Fruit fly (Drosophila melanogaster) Kc167 (cell line): Measurements from ENCODE around the gene GABA-B-R3.

ENCODE experiments used
- Myc ChIP-seq: fragments of >200 bp; optimal IDR thresholded peaks from 2 replicates; lab custom pipeline; 2017; ENCODE audit warnings: missing external identifiers
- Sin3A ChIP-seq: fragments of >200 bp; optimal IDR thresholded peaks from 2 replicates; lab custom pipeline; 2018; ENCODE audit warnings: missing external identifiers
- h ChIP-seq: fragments of >200 bp; optimal IDR thresholded peaks from 3 replicates; lab custom pipeline; 2018; ENCODE audit warnings: missing external identifiers
- insv ChIP-seq: fragments of >200 bp; optimal IDR thresholded peaks from 3 replicates; lab custom pipeline; 2018; ENCODE audit warnings: missing external identifiers
- psq ChIP-seq: fragments of >200 bp; optimal IDR thresholded peaks from 2 replicates; lab custom pipeline; 2017; ENCODE audit warnings: missing external identifiers
- ttk ChIP-seq: sonication (Bioruptor generic); optimal IDR thresholded peaks from 2 replicates; lab custom pipeline; 2017; ENCODE audit warnings: missing external identifiers

DNA sequence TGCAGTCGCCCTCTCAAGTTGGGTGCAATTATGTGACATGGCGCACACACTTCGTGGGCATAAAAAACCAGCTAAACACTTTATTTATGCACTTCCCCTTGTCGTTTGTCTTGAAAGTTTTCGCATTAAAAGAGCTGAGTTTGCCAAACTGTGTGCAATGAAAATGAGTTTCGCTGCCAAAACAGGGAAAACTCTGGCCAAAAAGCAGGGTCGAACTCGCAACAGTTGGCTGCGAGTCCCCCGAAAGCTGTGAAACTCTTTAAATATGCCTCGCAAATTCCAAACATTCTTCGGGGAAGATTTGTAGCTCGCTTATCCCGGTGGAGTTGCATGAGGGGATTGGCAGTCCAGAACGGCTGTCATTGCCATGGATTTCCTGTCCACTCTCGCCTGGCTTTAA lies 30.4 kb downstream of the GABA-B-R3 start, which contains the start of gene Gr21a:
- TF ChIP-seq insv, result no peak
- no peak for TF ChIP-seq psq (lab: Kevin White, UChicago)
- TF ChIP-seq ttk, result no peak
- no peak for TF ChIP-seq Sin3A
- TF ChIP-seq h (lab: Kevin White, UChicago), result no peak
- no peak for TF ChIP-seq Myc (lab: Kevin White, UChicago)
